Worm (Caenorhabditis elegans) whole organism, L3 larva: ENCODE measurements around the gene C17F4.7.

Source experiments
- R02D3.7 ChIP-seq: fragments of 150-350 bp; optimal IDR thresholded peaks from 2 replicates; lab custom pipeline; 2014; ENCODE audit warnings: missing biosample characterization, missing genetic modification characterization
- ZK546.5 ChIP-seq: sonication (generic microtip); optimal IDR thresholded peaks from 2 replicates; lab custom pipeline; 2017; ENCODE audit warnings: missing biosample characterization, missing genetic modification characterization
- ama-1 ChIP-seq: fragments of 150-350 bp; optimal IDR thresholded peaks from 2 replicates; lab custom pipeline; 2018
- ceh-9 ChIP-seq: sonication (generic microtip); optimal IDR thresholded peaks from 2 replicates; lab custom pipeline; 2018; ENCODE audit warnings: missing biosample characterization, missing genetic modification characterization
- daf-12 ChIP-seq: fragments of 150-350 bp; optimal IDR thresholded peaks from 2 replicates; lab custom pipeline; 2014; ENCODE audit warnings: missing biosample characterization, missing genetic modification reagents, missing genetic modification characterization
- egl-5 ChIP-seq: fragments of 150-350 bp; optimal IDR thresholded peaks from 2 replicates; lab custom pipeline; 2017; ENCODE audit warnings: missing biosample characterization, missing genetic modification reagents, missing genetic modification characterization, inconsistent platforms
- elt-1 ChIP-seq: fragments of 150-350 bp; optimal IDR thresholded peaks from 2 replicates; lab custom pipeline; 2014; ENCODE audit warnings: missing biosample characterization, missing genetic modification characterization
- elt-2 ChIP-seq: sonication (generic microtip); optimal IDR thresholded peaks from 2 replicates; lab custom pipeline; 2016; ENCODE audit warnings: missing genetic modification reagents, mild to moderate bottlenecking, missing genetic modification characterization, missing compliant biosample characterization
- elt-3 ChIP-seq, 3 experiments: fragments of 150-350 bp in 1 of 3; sonication (generic microtip) in 2 of 3; optimal IDR thresholded peaks; 2 replicates in 2 of 3; 4 replicates in 1 of 3; lab custom pipeline; 2014 to 2017; ENCODE audit warnings: missing biosample characterization in 3 of 3, missing genetic modification characterization in 3 of 3
- eor-1 ChIP-seq, 2 experiments: fragments of 150-350 bp; optimal IDR thresholded peaks; 2 replicates each; lab custom pipeline; 2014 to 2018; ENCODE audit warnings: missing biosample characterization in 2 of 2, missing genetic modification characterization in 2 of 2
- fkh-10 ChIP-seq: sonication (generic microtip); optimal IDR thresholded peaks from 2 replicates; lab custom pipeline; 2017; ENCODE audit warnings: missing biosample characterization, missing genetic modification reagents, missing genetic modification characterization
- fos-1 ChIP-seq: fragments of 150-350 bp; optimal IDR thresholded peaks from 2 replicates; lab custom pipeline; 2014; ENCODE audit warnings: missing biosample characterization, missing genetic modification characterization
- nfya-1 ChIP-seq: sonication (generic microtip); optimal IDR thresholded peaks from 2 replicates; lab custom pipeline; 2017; ENCODE audit warnings: missing genetic modification characterization, mild to moderate bottlenecking, missing compliant biosample characterization, antibody characterized with exemption, moderate library complexity; ENCODE audit not compliant: insufficient read depth
- nhr-11 ChIP-seq: fragments of 150-350 bp; optimal IDR thresholded peaks from 2 replicates; lab custom pipeline; 2014; ENCODE audit warnings: missing biosample characterization, missing genetic modification characterization
- nhr-237 ChIP-seq: fragments of 150-350 bp; optimal IDR thresholded peaks from 2 replicates; lab custom pipeline; 2014; ENCODE audit warnings: missing biosample characterization, missing genetic modification characterization
- nhr-25 ChIP-seq: sonication (generic microtip); optimal IDR thresholded peaks from 2 replicates; lab custom pipeline; 2017; ENCODE audit warnings: missing biosample characterization, missing genetic modification characterization
- nhr-28 ChIP-seq: fragments of 150-350 bp; optimal IDR thresholded peaks from 2 replicates; lab custom pipeline; 2014; ENCODE audit warnings: missing biosample characterization, missing genetic modification characterization
- nhr-76 ChIP-seq: fragments of 150-350 bp; sonication (generic microtip); optimal IDR thresholded peaks from 5 replicates; lab custom pipeline; 2014; ENCODE audit warnings: missing biosample characterization, missing genetic modification characterization
- nhr-77 ChIP-seq: fragments of 150-350 bp; optimal IDR thresholded peaks from 2 replicates; lab custom pipeline; 2014; ENCODE audit warnings: missing biosample characterization, missing genetic modification characterization
- pha-4 ChIP-seq: fragments of 150-350 bp; optimal IDR thresholded peaks from 2 replicates; lab custom pipeline; 2014; ENCODE audit warnings: missing biosample characterization, missing genetic modification reagents, missing genetic modification characterization
- pqm-1 ChIP-seq: fragments of 150-350 bp; optimal IDR thresholded peaks from 2 replicates; lab custom pipeline; 2017; ENCODE audit warnings: missing biosample characterization, missing genetic modification characterization, inconsistent platforms
- snpc-4 ChIP-seq: fragments of 150-350 bp; optimal IDR thresholded peaks from 2 replicates; lab custom pipeline; 2014; ENCODE audit warnings: missing biosample characterization, missing genetic modification characterization
- tbx-2 ChIP-seq: sonication (generic microtip); optimal IDR thresholded peaks from 2 replicates; lab custom pipeline; 2016; ENCODE audit warnings: mild to moderate bottlenecking, missing genetic modification characterization, missing compliant biosample characterization
- unc-62 ChIP-seq: fragments of 150-350 bp; sonication (generic microtip); optimal IDR thresholded peaks from 4 replicates; lab custom pipeline; 2014; ENCODE audit warnings: missing biosample characterization, missing genetic modification reagents, missing genetic modification characterization
- zag-1 ChIP-seq: fragments of 150-350 bp; optimal IDR thresholded peaks from 2 replicates; lab custom pipeline; 2014; ENCODE audit warnings: missing biosample characterization, missing genetic modification characterization
- ztf-11 ChIP-seq: fragments of 150-350 bp; optimal IDR thresholded peaks from 2 replicates; lab custom pipeline; 2014; ENCODE audit warnings: missing biosample characterization, missing genetic modification characterization
- ztf-4 ChIP-seq: fragments of 150-350 bp; optimal IDR thresholded peaks from 2 replicates; lab custom pipeline; 2014; ENCODE audit warnings: missing biosample characterization, missing genetic modification characterization

Gene C17F4.7

ce11 chrII:3234725-3235124 is 11.1 kb downstream of the C17F4.7 start, which contains the start of gene C17F4.8:
Gene C17F4.8, minus strand, starts transcription at chrII:3234825.
- TF ChIP-seq zag-1 (tag; lab: Kevin White, UChicago) (no peak), pha-4 (no peak), egl-5 (no peak), eor-1 (tag; optimal IDR thresholded peaks at IDR 0.05; lab: Kevin White, UChicago) (no peak), nhr-25 (tag; lab: Kevin White, UChicago) (no peak), nhr-11 (tag; lab: Kevin White, UChicago) (no peak), ztf-4 (tag; lab: Kevin White, UChicago) (no peak), ama-1 (no peak), ceh-9 (tag; lab: Kevin White, UChicago) (no peak), nfya-1 (no peak), pqm-1 (tag; lab: Kevin White, UChicago) (no peak), fkh-10 (GFP tag; lab: Kevin White, UChicago) (no peak), ZK546.5 (tag; lab: Kevin White, UChicago) (no peak), ztf-11 (tag; lab: Kevin White, UChicago) (no peak)

DNA sequence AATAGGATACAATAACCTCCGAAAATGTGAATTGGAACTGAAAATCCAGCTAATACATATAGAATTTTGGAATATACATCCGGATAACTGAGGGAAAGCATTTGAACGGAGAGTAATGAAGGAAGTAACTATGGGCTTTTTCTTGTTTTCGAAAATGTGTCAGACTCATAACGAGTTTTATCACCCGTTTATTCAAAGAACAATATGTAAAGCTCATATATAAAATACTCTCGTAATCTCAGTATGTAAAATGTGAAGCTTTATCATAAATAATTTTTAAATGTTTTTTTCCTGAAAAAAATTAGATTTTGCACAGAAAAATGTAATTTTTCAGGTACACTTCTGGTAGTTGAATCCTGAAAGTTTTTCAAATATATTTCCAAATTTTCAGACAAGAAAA is 15.4 kb downstream of the C17F4.7 start, which contains the start of gene srh-297:
Gene srh-297 (minus strand): TSS at position 101 of the 400 bp plus-strand sequence.
- TF ChIP-seq nhr-25 (tag; lab: Kevin White, UChicago), result no peak
- TF ChIP-seq elt-2 (tag; lab: Kevin White, UChicago), result no peak
- no peak for TF ChIP-seq elt-1 (tag; lab: Kevin White, UChicago)
- TF ChIP-seq ztf-11 (tag; lab: Kevin White, UChicago), result no peak
- no peak for TF ChIP-seq snpc-4
- TF ChIP-seq nhr-76 (tag; lab: Kevin White, UChicago), result no peak
- no peak for TF ChIP-seq nhr-77 (tag; lab: Kevin White, UChicago)
- no peak for TF ChIP-seq nhr-237 (tag; lab: Kevin White, UChicago)
- TF ChIP-seq, all 47 proteins: peak for 0

DNA sequence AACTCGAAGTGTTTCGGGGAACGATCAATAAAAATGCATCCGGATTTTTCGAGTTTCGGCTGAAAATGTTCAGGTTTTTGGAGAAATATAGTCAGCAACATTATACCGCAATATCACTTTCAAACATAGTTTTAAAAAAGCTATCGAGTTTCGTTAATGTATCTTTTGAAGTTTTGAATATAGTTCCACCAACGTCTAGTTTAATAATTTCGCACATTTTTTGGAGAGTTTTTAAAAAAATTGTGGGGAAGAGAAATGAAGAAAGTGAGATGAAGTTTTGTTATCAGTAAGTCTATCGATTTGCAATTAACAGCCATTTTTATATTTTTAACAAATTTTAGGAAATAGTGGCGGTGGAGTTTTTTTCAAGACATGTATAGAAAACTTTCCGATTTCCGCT is 20.0 kb downstream of the C17F4.7 start, which contains the start of gene ZC239.17:
Gene ZC239.17 (minus strand): TSS at position 101 of the 400 bp plus-strand sequence.
- no peak for TF ChIP-seq R02D3.7 (tag; lab: Kevin White, UChicago)

DNA sequence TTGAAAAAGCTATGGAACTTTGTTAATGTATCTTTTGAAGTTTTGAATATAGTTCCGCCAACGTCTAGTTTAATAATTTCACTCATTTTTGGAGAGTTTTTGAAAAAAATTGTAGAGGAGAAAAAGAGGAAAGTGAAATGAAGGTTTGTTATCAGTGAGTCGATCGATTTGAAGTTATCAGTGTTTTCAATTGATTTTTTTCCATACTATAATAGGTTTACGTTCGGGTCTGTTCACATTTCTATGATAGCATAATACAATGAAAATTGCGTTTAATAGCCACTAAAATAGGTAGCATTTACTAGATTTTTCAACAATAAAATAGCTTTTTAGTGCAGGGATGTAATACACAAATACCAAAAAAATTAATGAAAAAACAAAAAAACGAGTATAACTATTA is 20.6 kb downstream of the C17F4.7 start, which contains the start of gene ZC239.16:
Gene ZC239.16 (minus strand): TSS at position 120 of the 400 bp plus-strand sequence.
- TF ChIP-seq tbx-2 (tag; lab: Kevin White, UChicago) (no peak), elt-2 (tag; lab: Kevin White, UChicago) (peak; percentile 73), pqm-1 (tag; lab: Kevin White, UChicago) (peak; percentile 55), elt-3 (tag; optimal IDR thresholded peaks at IDR 0.05; lab: Kevin White, UChicago) (no peak), fos-1 (tag; lab: Kevin White, UChicago) (no peak), unc-62 (GFP tag; lab: Kevin White, UChicago) (no peak), pha-4 (peak; percentile 35)

DNA sequence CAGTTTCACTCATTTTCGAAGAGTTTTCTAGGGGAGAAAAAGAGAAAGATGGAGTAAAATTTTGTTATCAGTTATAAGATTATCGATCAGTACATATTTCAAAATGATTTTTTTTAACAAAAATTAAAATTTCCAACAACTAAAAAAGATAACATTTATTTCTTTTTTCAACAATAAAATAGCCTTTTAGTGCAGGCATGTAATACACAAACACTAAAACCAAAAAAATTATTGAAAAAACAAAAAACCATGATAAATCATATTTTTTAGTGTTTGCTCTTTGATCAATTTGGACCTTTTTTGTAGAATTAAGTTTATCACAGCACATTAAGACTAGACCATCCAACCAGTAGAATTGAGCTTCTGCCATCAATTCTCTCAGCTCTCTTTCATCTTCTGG is 21.2 kb downstream of the C17F4.7 start, which contains the start of gene ZC239.15:
Gene ZC239.15 (minus strand): TSS at position 101 of the 400 bp plus-strand sequence.
- TF ChIP-seq elt-2 (tag; lab: Kevin White, UChicago) (peak; percentile 20), nhr-77 (tag; lab: Kevin White, UChicago) (no peak)
- TF ChIP-seq, all 47 proteins: peak for 1

ce11 chrII:3222686-3223085 is 23.1 kb downstream of the C17F4.7 start, which contains the start of gene ZC239.13:
Gene ZC239.13, minus strand, starts transcription at chrII:3222839.
- TF ChIP-seq ztf-4 (tag; lab: Kevin White, UChicago) (no peak), elt-2 (tag; lab: Kevin White, UChicago) (peak; percentile 39)

DNA sequence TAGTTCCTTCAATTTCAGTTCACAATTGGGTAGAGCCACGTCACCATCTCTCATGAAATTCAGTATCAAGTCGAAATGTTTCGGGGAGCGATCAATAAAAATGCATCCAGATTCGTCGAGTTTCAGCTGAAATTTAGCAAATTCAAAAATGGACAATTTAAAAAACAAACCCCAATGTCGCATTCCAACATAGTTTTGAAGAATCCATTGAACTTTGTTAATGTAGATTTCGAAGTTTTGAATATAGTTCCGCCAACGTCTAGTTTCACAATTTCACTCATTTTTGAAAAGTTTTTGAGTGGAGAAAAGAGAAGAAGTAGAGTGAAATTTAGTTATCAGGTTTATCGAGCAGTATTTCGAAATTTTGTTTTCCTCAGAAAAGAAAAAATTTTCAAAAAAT is 24.1 kb downstream of the C17F4.7 start, which contains the start of gene ZC239.14:
Gene ZC239.14 (minus strand): TSS at position 305 of the 400 bp plus-strand sequence.
- TF ChIP-seq daf-12 (tag; lab: Kevin White, UChicago), result no peak

ce11 chrII:3220723-3221122 is 25.1 kb downstream of the C17F4.7 start, which contains the start of gene ZC239.22:
Gene ZC239.22, minus strand, starts transcription at chrII:3220823.
- no peak for TF ChIP-seq elt-1 (tag; lab: Kevin White, UChicago)
- TF ChIP-seq elt-2 (tag; lab: Kevin White, UChicago), result peak; percentile 15
- TF ChIP-seq nhr-28 (tag; lab: Kevin White, UChicago), result no peak
- no peak for TF ChIP-seq nfya-1
